Worm (Caenorhabditis elegans): Measurements from ENCODE around the gene spp-8.

spp-8 gene

DNA sequence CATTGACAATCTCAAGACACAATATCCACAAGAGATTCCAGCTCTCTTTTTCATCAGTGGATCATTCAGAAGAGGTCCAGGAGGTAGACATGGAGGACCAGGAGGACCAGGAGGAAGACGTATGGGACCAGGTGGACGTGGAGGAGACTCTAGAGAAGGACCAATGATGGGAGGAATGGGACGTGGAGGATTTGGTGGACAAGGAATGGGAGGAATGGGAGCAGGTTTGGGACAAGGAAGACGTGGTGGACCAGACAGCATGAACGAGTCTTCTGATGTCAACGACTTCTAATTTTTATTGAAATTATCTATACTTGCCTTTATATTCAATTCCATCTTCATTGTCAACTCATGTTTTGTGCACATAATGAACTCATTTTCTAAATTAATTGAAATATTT, 6.6 kb downstream of the spp-8 start:
- TF ChIP-seq ahr-1 (tag; optimal IDR thresholded peaks at IDR 0.05) (no peak), sox-2 (GFP tag; IDR thresholded peaks at IDR 0.05) (no peak), unc-42 (tag; optimal IDR thresholded peaks at IDR 0.05) (no peak), nhr-232 (tag; optimal IDR thresholded peaks at IDR 0.05) (no peak), gmeb-2 (tag; optimal IDR thresholded peaks at IDR 0.05) (no peak), C08G9.2 (tag; optimal IDR thresholded peaks at IDR 0.05) (no peak), odd-2 (tag; optimal IDR thresholded peaks at IDR 0.05) (no peak), ceh-45 (GFP tag; IDR thresholded peaks at IDR 0.05) (no peak), tbx-7 (tag; optimal IDR thresholded peaks at IDR 0.05) (no peak), ceh-24 (tag; optimal IDR thresholded peaks at IDR 0.05) (no peak), fax-1 (tag; optimal IDR thresholded peaks at IDR 0.05) (no peak), npax-4 (tag; optimal IDR thresholded peaks at IDR 0.05) (no peak), eyg-1 (tag; optimal IDR thresholded peaks at IDR 0.05) (no peak), tbx-2 (tag; optimal IDR thresholded peaks at IDR 0.05) (no peak), pros-1 (tag; optimal IDR thresholded peaks at IDR 0.05) (no peak), pag-3 (tag; optimal IDR thresholded peaks at IDR 0.05; ENCODE audit: borderline replicate concordance) (no peak)

DNA sequence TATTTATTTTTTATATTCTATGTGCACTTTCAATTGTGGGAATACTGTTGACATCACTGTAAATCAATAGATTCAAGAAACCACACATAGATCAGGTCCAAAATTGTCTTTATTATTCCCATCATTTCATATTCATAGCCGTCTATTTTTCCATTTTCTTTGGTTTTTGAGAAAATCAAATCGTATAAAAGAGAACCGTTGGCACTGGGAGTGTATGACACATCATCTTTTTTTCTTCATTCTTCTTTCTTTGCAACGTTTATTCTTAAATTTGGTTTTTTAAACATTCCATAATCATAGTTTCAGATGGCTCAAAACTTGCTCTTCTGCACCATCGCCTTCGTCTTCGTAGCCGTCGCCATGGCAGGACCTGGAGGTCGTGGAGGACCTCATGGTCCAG, 8.5 kb downstream of the spp-8 start, which contains the start of gene srlf-2:
Gene srlf-2 (plus strand): TSS at position 301 of the 400 bp plus-strand sequence.
- TF ChIP-seq ceh-9 (tag; optimal IDR thresholded peaks at IDR 0.05) (no peak), eyg-1 (tag; optimal IDR thresholded peaks at IDR 0.05) (no peak), elt-4 (tag; optimal IDR thresholded peaks at IDR 0.05) (no peak), madf-2 (tag; optimal IDR thresholded peaks at IDR 0.05) (no peak), hlh-13 (GFP tag; optimal IDR thresholded peaks at IDR 0.05) (no peak), unc-42 (tag; optimal IDR thresholded peaks at IDR 0.05) (no peak), ref-2 (tag; optimal IDR thresholded peaks at IDR 0.05) (no peak)

DNA sequence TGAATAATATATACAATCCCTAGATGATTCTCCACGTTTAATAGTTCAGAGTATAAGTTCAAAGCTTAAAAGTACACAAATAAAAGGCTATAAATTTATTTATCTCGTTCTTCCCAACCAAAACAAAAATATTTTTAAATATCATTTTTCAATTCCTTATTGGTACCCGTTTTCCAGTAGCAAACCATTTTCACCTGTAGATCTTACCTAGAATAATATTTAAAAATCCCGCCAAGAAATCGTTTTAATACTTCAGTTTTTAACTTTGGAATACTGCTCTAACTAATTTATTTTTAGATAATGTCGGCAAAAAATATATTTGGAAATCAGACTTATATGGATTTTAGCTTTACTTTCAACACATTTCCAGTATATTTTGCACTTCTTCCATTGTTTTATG, 10.8 kb downstream of the spp-8 start, which contains the start of gene sru-7:
Gene sru-7 (plus strand): TSS at position 301 of the 400 bp plus-strand sequence.
- TF ChIP-seq unc-3 (GFP tag; conservative IDR thresholded peaks at IDR 0.05) (no peak), unc-3 (tag; optimal IDR thresholded peaks at IDR 0.05) (no peak), ama-1 (optimal IDR thresholded peaks at IDR 0.05) (no peak), ttx-3 (tag; optimal IDR thresholded peaks at IDR 0.05) (no peak), lin-11 (tag; optimal IDR thresholded peaks at IDR 0.05) (no peak), K09A11.1 (tag; optimal IDR thresholded peaks at IDR 0.05; ENCODE audit: insufficient read depth) (no peak), mec-3 (tag; optimal IDR thresholded peaks at IDR 0.05; ENCODE audit: borderline replicate concordance) (no peak)

DNA sequence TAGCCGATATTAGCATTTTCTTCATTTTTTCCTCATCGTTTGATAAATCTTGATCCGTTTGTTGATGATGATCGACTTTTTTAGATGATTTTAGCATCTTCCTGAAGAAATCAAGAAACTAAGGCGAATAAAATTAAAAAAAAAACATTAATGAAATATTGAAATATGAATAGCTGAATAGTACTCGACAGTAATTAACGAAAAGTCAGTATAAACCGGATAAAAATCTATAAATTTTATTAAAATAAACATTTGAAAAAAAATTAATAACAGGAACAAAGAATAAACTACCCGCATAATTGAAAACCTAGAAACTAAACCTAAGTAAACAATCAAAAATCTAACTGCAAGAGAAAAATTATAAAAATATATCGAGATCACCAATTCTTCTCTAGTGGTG, 14.8 kb downstream of the spp-8 start, which contains the start of gene C28C12.12:
Gene C28C12.12 (minus strand): TSS at position 101 of the 400 bp plus-strand sequence.
- TF ChIP-seq npax-4 (tag; optimal IDR thresholded peaks at IDR 0.05) (no peak), ceh-31 (tag; optimal IDR thresholded peaks at IDR 0.05) (no peak), dmd-4 (tag; optimal IDR thresholded peaks at IDR 0.05; ENCODE audit: borderline replicate concordance) (no peak), ceh-34 (tag; optimal IDR thresholded peaks at IDR 0.05) (no peak), pax-1 (tag; optimal IDR thresholded peaks at IDR 0.05) (no peak), ceh-45 (GFP tag; IDR thresholded peaks at IDR 0.05) (no peak), elt-2 (tag; optimal IDR thresholded peaks at IDR 0.05) (no peak), tbx-2 (tag; optimal IDR thresholded peaks at IDR 0.05) (no peak), hlh-13 (GFP tag; optimal IDR thresholded peaks at IDR 0.05) (no peak), ceh-18 (tag; optimal IDR thresholded peaks at IDR 0.05) (no peak), F13H6.1 (tag; optimal IDR thresholded peaks at IDR 0.05) (no peak), fkh-6 (tag; optimal IDR thresholded peaks at IDR 0.05) (no peak), sdc-2 (tag; optimal IDR thresholded peaks at IDR 0.05) (no peak), hlh-30 (tag; optimal IDR thresholded peaks at IDR 0.05; ENCODE audit: insufficient read depth) (no peak), che-1 (tag; optimal IDR thresholded peaks at IDR 0.05) (no peak), pha-4 (tag; optimal IDR thresholded peaks at IDR 0.05) (no peak), nhr-232 (tag; optimal IDR thresholded peaks at IDR 0.05) (no peak), ceh-14 (tag; optimal IDR thresholded peaks at IDR 0.05) (no peak)
